Fruit fly (Drosophila melanogaster): Measurements from ENCODE around the gene CG42658.

Gene CG42658

dm6 chr2L:2265221-2265620 lies 22.5 kb downstream of the CG42658 start, which contains the start of gene CG34049:
CG34049 (minus strand) TSS chr2L:2265321.
- TF ChIP-seq fru (GFP tag; optimal IDR thresholded peaks at IDR 0.05) (no peak), CrebA (GFP tag; optimal IDR thresholded peaks at IDR 0.05; ENCODE audit: borderline replicate concordance) (no peak), psq (GFP tag; optimal IDR thresholded peaks at IDR 0.05) (no peak), CG32264 (GFP tag; optimal IDR thresholded peaks at IDR 0.05) (no peak), ey (GFP tag; optimal IDR thresholded peaks at IDR 0.05) (no peak), Rel (GFP tag; optimal IDR thresholded peaks at IDR 0.05) (no peak), Rel (tag; optimal IDR thresholded peaks at IDR 0.05) (no peak), Mio (GFP tag; optimal IDR thresholded peaks at IDR 0.05) (no peak), Dfd (GFP tag; optimal IDR thresholded peaks at IDR 0.05) (no peak), Myc (optimal IDR thresholded peaks at IDR 0.05) (no peak), foxo (GFP tag; optimal IDR thresholded peaks at IDR 0.05) (no peak), Hnf4 (GFP tag; optimal IDR thresholded peaks at IDR 0.05) (no peak), usp (GFP tag; optimal IDR thresholded peaks at IDR 0.05) (no peak), sage (GFP tag; optimal IDR thresholded peaks at IDR 0.05) (no peak), lola (GFP tag; optimal IDR thresholded peaks at IDR 0.05) (no peak), CG9705 (GFP tag; optimal IDR thresholded peaks at IDR 0.05) (no peak), Hr83 (GFP tag; optimal IDR thresholded peaks at IDR 0.05; ENCODE audit: poor library complexity, severe bottlenecking) (no peak), pan (optimal IDR thresholded peaks at IDR 0.05) (no peak)

DNA sequence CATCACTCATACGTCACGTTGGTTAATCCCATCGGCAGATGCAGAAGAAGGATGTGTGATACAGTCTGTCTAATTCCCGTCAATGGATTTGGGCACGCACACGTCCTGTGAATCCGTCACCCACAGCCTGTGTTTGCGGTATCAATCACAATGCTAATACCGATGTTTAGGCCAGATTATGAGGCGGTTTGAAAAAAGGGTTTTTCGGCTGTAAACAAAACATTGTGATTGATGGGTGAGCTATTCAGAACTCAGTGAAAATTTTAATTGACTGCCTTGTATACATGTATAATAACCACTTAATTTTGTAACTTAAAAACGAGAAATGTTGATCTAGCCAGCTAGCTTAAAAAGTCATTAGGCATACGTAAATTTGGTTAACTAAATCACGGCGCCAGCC lies 24.6 kb downstream of the CG42658 start, which contains the start of gene CG4270:
TSS of gene CG4270 (plus strand) at position 301 of the 400 bp plus-strand sequence.
- TF ChIP-seq lola (GFP tag; optimal IDR thresholded peaks at IDR 0.05) (no peak), psq (GFP tag; optimal IDR thresholded peaks at IDR 0.05) (no peak), h (GFP tag; optimal IDR thresholded peaks at IDR 0.05) (no peak), usp (GFP tag; optimal IDR thresholded peaks at IDR 0.05) (no peak), fru (GFP tag; optimal IDR thresholded peaks at IDR 0.05) (no peak), dmrt93B (GFP tag; optimal IDR thresholded peaks at IDR 0.05) (no peak), ey (GFP tag; optimal IDR thresholded peaks at IDR 0.05) (no peak), Mio (GFP tag; optimal IDR thresholded peaks at IDR 0.05) (no peak), brk (GFP tag; optimal IDR thresholded peaks at IDR 0.05) (no peak), Rel (GFP tag; optimal IDR thresholded peaks at IDR 0.05) (no peak), Rel (tag; optimal IDR thresholded peaks at IDR 0.05) (no peak), dsf (GFP tag; optimal IDR thresholded peaks at IDR 0.05; ENCODE audit: borderline replicate concordance) (no peak), Dfd (GFP tag; optimal IDR thresholded peaks at IDR 0.05) (no peak), CrebA (GFP tag; optimal IDR thresholded peaks at IDR 0.05; ENCODE audit: borderline replicate concordance) (no peak), HLH106 (tag; optimal IDR thresholded peaks at IDR 0.05) (no peak), foxo (GFP tag; optimal IDR thresholded peaks at IDR 0.05) (no peak), pan (optimal IDR thresholded peaks at IDR 0.05) (no peak)

DNA sequence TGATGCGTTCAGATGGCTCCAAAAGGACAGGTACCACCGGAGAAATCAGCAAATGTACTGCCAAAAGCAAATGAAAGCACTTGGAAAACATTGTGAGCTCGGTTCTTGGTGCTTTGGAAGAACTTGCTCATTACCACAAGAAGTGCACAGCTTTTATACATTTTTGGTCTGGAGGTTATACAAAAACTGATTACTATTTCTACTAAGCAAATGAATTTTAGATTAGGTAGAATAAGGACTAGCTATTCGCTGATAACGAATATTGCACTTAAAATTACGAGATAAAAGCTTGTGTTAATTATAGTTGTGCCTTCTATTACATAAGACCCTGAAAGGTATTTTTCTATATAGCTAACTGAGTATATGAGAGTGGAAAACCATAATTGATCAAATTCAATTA lies 32.8 kb downstream of the CG42658 start, which contains the start of gene Send1:
TSS of gene Send1 (minus strand) at position 101 of the 400 bp plus-strand sequence.
- TF ChIP-seq lola (GFP tag; optimal IDR thresholded peaks at IDR 0.05) = no peak
- no peak for TF ChIP-seq HLH106 (tag; optimal IDR thresholded peaks at IDR 0.05)
- TF ChIP-seq Rel (GFP tag; optimal IDR thresholded peaks at IDR 0.05) = no peak
- no peak for TF ChIP-seq Rel (tag; optimal IDR thresholded peaks at IDR 0.05)
- TF ChIP-seq Hnf4 (GFP tag; optimal IDR thresholded peaks at IDR 0.05) = no peak
- TF ChIP-seq jim (GFP tag; optimal IDR thresholded peaks at IDR 0.05) = no peak
- no peak for TF ChIP-seq sv (GFP tag; optimal IDR thresholded peaks at IDR 0.05)
- no peak for TF ChIP-seq rgr (GFP tag; optimal IDR thresholded peaks at IDR 0.05)
- TF ChIP-seq GATAd (GFP tag; optimal IDR thresholded peaks at IDR 0.05) = no peak
- no peak for TF ChIP-seq Jra (GFP tag; optimal IDR thresholded peaks at IDR 0.05)
- TF ChIP-seq Vsx2 (GFP tag; optimal IDR thresholded peaks at IDR 0.05; ENCODE audit: partially characterized antibody) = no peak
- TF ChIP-seq N (GFP tag; optimal IDR thresholded peaks at IDR 0.05) = no peak
- no peak for TF ChIP-seq tai (GFP tag; optimal IDR thresholded peaks at IDR 0.05)

dm6 chr2L:2252745-2253144 lies 35.0 kb downstream of the CG42658 start, which contains the start of gene CG17234:
CG17234 (plus strand) TSS chr2L:2253045.
- TF ChIP-seq lola (GFP tag; optimal IDR thresholded peaks at IDR 0.05) (no peak), Dif (GFP tag; optimal IDR thresholded peaks at IDR 0.05; ENCODE audit: partially characterized antibody) (no peak), h (GFP tag; optimal IDR thresholded peaks at IDR 0.05) (no peak), N (GFP tag; optimal IDR thresholded peaks at IDR 0.05) (no peak), rgr (GFP tag; optimal IDR thresholded peaks at IDR 0.05) (no peak), br (GFP tag; optimal IDR thresholded peaks at IDR 0.05) (no peak), CG9705 (GFP tag; optimal IDR thresholded peaks at IDR 0.05) (no peak), Hr83 (GFP tag; optimal IDR thresholded peaks at IDR 0.05; ENCODE audit: poor library complexity, severe bottlenecking) (no peak), tai (GFP tag; optimal IDR thresholded peaks at IDR 0.05) (no peak), OdsH (GFP tag; optimal IDR thresholded peaks at IDR 0.05) (no peak), dmrt93B (GFP tag; optimal IDR thresholded peaks at IDR 0.05) (no peak), sage (GFP tag; optimal IDR thresholded peaks at IDR 0.05) (no peak), HLH106 (tag; optimal IDR thresholded peaks at IDR 0.05) (no peak), foxo (GFP tag; optimal IDR thresholded peaks at IDR 0.05) (no peak), usp (GFP tag; optimal IDR thresholded peaks at IDR 0.05) (no peak), CG32264 (GFP tag; optimal IDR thresholded peaks at IDR 0.05) (no peak), jim (GFP tag; optimal IDR thresholded peaks at IDR 0.05) (no peak), dsf (GFP tag; optimal IDR thresholded peaks at IDR 0.05; ENCODE audit: borderline replicate concordance) (no peak), Jra (GFP tag; optimal IDR thresholded peaks at IDR 0.05) (no peak), Sp1 (GFP tag; optimal IDR thresholded peaks at IDR 0.05) (no peak)
